Fruit fly (Drosophila melanogaster) whole organism, pupa: Measurements from ENCODE around the gene Oseg1.

Experiments
- CG10348 ChIP-seq: fragments of 200-800 bp; sonication (Bioruptor generic); IDR thresholded peaks from 2 replicates; pipeline ENCODE4 v1.3.6; 2022; ENCODE audit warnings: missing biosample characterization, missing genetic modification characterization
- CG12605 ChIP-seq: fragments of 200-800 bp; sonication (Bioruptor generic); IDR thresholded peaks from 2 replicates; pipeline ENCODE4 v1.3.6; 2022; ENCODE audit warnings: missing biosample characterization, missing genetic modification characterization
- CG13204 ChIP-seq: fragments of 200-800 bp; sonication (Bioruptor generic); optimal IDR thresholded peaks from 2 replicates; lab custom pipeline; 2018; ENCODE audit warnings: missing biosample characterization, mild to moderate bottlenecking, missing genetic modification characterization, moderate library complexity
- CG14655 ChIP-seq: fragments of 200-800 bp; sonication (Bioruptor generic); optimal IDR thresholded peaks from 3 replicates; lab custom pipeline; 2017; ENCODE audit warnings: mild to moderate bottlenecking, missing biosample characterization, missing genetic modification reagents, missing genetic modification characterization
- CG15710 ChIP-seq: fragments of 200-800 bp; sonication (Bioruptor generic); optimal IDR thresholded peaks from 2 replicates; lab custom pipeline; 2018; ENCODE audit warnings: missing biosample characterization, mild to moderate bottlenecking, missing genetic modification characterization, moderate library complexity
- CG17806 ChIP-seq: fragments of 200-800 bp; sonication (Bioruptor generic); optimal IDR thresholded peaks from 2 replicates; lab custom pipeline; 2018; ENCODE audit warnings: missing biosample characterization, mild to moderate bottlenecking, missing genetic modification characterization, moderate library complexity
- CG32121 ChIP-seq: fragments of 200-800 bp; sonication (Bioruptor generic); IDR thresholded peaks from 2 replicates; pipeline ENCODE4 v1.3.6; 2022; ENCODE audit warnings: missing biosample characterization, missing genetic modification characterization
- CG34367 ChIP-seq: fragments of 200-800 bp; sonication (Bioruptor generic); optimal IDR thresholded peaks from 2 replicates; lab custom pipeline; 2018; ENCODE audit warnings: missing biosample characterization, mild to moderate bottlenecking, missing genetic modification characterization
- CG4496 ChIP-seq: fragments of 200-800 bp; sonication (Bioruptor generic); IDR thresholded peaks from 3 replicates; pipeline ENCODE4 v1.3.6; 2022; ENCODE audit warnings: missing biosample characterization, missing genetic modification characterization
- CG8159 ChIP-seq: fragments of 200-800 bp; sonication (Bioruptor generic); optimal IDR thresholded peaks from 3 replicates; lab custom pipeline; 2018; ENCODE audit warnings: missing biosample characterization, mild to moderate bottlenecking, missing genetic modification characterization, moderate library complexity
- CG8301 ChIP-seq: fragments of 200-800 bp; sonication (Bioruptor generic); optimal IDR thresholded peaks from 2 replicates; lab custom pipeline; 2018; ENCODE audit warnings: missing biosample characterization, mild to moderate bottlenecking, missing genetic modification characterization
- CG9948 ChIP-seq: fragments of 200-800 bp; sonication (Bioruptor generic); optimal IDR thresholded peaks from 2 replicates; lab custom pipeline; 2018; ENCODE audit warnings: missing biosample characterization, mild to moderate bottlenecking, missing genetic modification characterization, moderate library complexity
- D1 ChIP-seq: fragments of 200-800 bp; sonication (Bioruptor generic); optimal IDR thresholded peaks from 2 replicates; lab custom pipeline; 2018; ENCODE audit warnings: missing biosample characterization, mild to moderate bottlenecking, missing genetic modification characterization, moderate library complexity
- EcR ChIP-seq: fragments of 200-800 bp; sonication (Bioruptor generic); optimal IDR thresholded peaks from 3 replicates; lab custom pipeline; 2019; ENCODE audit warnings: missing biosample characterization, missing genetic modification characterization, mild to moderate bottlenecking, moderate library complexity, missing genetic modification reagents
- Ets98B ChIP-seq: fragments of 200-800 bp; sonication (Bioruptor generic); IDR thresholded peaks from 2 replicates; pipeline ENCODE4 v1.3.6; 2022; ENCODE audit warnings: missing biosample characterization, missing genetic modification characterization
- Pif1A ChIP-seq: fragments of 200-800 bp; sonication (Bioruptor generic); optimal IDR thresholded peaks from 3 replicates; lab custom pipeline; 2016; ENCODE audit warnings: missing biosample characterization, missing genetic modification characterization
- Pif1B ChIP-seq: fragments of 200-800 bp; sonication (Bioruptor generic); optimal IDR thresholded peaks from 3 replicates; lab custom pipeline; 2016; ENCODE audit warnings: missing biosample characterization, missing genetic modification characterization
- Snoo ChIP-seq: fragments of 200-800 bp; sonication (Bioruptor generic); optimal IDR thresholded peaks from 3 replicates; lab custom pipeline; 2017; ENCODE audit warnings: missing biosample characterization, mild to moderate bottlenecking, missing genetic modification characterization, inconsistent platforms
- fd96Ca ChIP-seq: fragments of 200-800 bp; sonication (Bioruptor generic); IDR thresholded peaks from 3 replicates; pipeline ENCODE4 v1.3.6; 2022; ENCODE audit warnings: missing biosample characterization, missing genetic modification characterization
- gl ChIP-seq: fragments of 200-800 bp; sonication (Bioruptor generic); optimal IDR thresholded peaks from 2 replicates; lab custom pipeline; 2018; ENCODE audit warnings: missing biosample characterization, mild to moderate bottlenecking, missing genetic modification characterization
- rn ChIP-seq: fragments of 200-800 bp; sonication (Bioruptor generic); IDR thresholded peaks from 2 replicates; pipeline ENCODE4 v1.3.6; 2022; ENCODE audit warnings: missing biosample characterization, missing genetic modification characterization

Gene Oseg1

DNA sequence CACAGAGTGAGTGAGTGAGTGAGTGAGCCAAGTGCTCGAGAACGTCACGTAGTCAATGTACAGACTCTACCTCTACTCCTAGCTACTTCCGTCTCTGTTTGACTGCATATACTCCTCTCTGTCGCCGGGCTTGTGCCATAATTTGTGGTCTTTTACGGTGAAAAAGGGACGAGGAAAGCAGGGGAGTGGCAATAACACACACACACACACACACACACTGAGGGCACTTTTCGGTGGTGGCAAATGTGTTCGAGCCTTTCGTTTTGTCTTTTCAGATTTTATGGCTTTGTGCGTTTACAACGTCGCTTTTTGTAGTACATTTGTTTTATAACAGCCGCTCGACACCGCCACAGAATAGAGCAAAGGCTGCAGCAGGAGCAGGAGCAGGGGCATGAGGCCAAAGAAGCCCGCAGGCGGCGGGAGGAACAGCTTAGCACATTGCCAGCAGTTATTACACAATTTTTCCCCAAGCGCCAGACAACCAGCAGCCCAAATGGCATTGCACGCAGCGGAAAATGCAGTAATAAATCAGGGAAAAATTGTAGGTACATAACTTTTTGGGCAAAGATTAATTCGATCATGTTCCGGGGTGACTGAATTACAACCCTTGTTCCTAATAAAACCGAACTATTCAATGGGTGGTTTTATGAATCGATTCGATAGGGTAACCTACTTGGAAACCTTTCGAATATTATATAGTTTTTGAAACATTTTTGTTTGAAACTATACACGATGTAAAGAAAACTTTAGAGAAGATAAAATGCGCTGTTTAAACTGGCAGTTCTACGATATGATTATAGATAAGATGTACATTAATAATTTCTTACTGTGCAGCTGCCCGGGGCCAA lies 46.4 kb upstream of the Oseg1 start:
- no peak for TF ChIP-seq CG13204 (GFP tag; lab: Kevin White, UChicago)
- peak; percentile 73 for TF ChIP-seq Pif1A (GFP tag; lab: Kevin White, UChicago)
- TF ChIP-seq CG9948, result peak; percentile 68
- peak; percentile 40 for TF ChIP-seq Snoo (tag; lab: Kevin White, UChicago)
- no peak for TF ChIP-seq CG12605 (GFP tag; lab: Robert Waterston, UW)
- TF ChIP-seq CG8159 (tag; lab: Kevin White, UChicago), result peak; percentile 81
- TF ChIP-seq CG32121 (GFP tag; lab: Robert Waterston, UW), result no peak
- TF ChIP-seq rn (GFP tag; lab: Robert Waterston, UW), result no peak
- peak; percentile 5 for TF ChIP-seq D1
- TF ChIP-seq EcR, result no peak
- TF ChIP-seq CG14655, result peak; percentile 84
- TF ChIP-seq CG4496 (GFP tag; lab: Robert Waterston, UW), result 0 out of 3 replicates have a peak, but pooled peaks have one; percentile 35
- peak; percentile 32 for TF ChIP-seq Pif1B
- TF ChIP-seq CG15710 (tag; lab: Kevin White, UChicago), result peak; percentile 67
- TF ChIP-seq CG17806 (tag; lab: Kevin White, UChicago), result peak; percentile 63
- no peak for TF ChIP-seq Ets98B
- TF ChIP-seq gl (tag; lab: Kevin White, UChicago), result no peak
- peak; percentile 72 for TF ChIP-seq CG8301
- 0 out of 3 replicates have a peak, but pooled peaks have one; percentile 34 for TF ChIP-seq fd96Ca (GFP tag; lab: Robert Waterston, UW)
- no peak for TF ChIP-seq CG10348 (GFP tag; lab: Robert Waterston, UW)
- TF ChIP-seq CG34367 (tag; lab: Kevin White, UChicago), result peak; percentile 39
- TF ChIP-seq, all 21 proteins: peak for 13

DNA sequence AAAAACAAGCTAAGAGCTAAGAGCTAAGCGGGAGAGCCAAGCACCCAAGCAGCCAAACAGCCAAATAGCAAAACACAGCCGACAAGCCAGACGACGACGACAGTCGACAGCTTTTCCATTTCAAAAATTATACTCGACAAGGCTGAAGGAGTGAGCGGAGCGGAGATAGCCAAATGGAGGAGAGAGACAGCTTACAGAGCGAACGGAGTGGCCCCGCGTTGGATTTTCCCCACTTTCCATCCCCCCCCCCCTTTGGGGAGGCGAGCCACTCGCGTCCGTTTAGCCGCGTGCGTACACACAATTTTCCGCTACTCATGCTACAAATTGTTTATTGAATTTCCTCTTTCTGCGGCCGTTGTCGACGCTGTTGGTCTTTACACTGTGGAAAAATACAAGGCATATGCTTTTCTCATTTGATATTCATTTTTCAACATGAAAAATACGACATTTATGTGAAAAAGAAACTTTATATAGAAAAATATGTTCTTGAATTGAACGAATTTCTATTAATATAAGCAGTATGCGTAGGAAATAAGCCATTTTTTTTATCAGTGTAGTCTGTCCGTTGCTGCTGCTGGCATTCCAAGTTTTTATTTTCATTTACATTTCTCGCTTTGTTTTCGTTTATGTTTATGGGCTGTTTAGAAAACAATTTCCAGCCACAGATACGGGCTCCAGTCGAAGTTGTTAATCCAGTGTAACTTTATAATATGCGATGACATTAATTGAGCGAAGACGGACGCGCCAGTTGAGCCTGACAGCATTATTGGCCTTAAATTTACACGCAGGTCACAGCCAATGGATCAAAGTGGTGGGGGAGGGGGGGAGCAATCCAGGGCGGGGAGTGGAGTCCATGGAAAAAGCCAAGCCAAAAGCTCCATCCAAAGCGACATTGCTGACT lies 45.5 kb upstream of the Oseg1 start:
- TF ChIP-seq CG34367 (tag; lab: Kevin White, UChicago) (peak; percentile 92), EcR (peak; percentile 37), D1 (peak; percentile 92), CG17806 (tag; lab: Kevin White, UChicago) (peak; percentile 96), CG32121 (GFP tag; lab: Robert Waterston, UW) (peak; percentile 96), Ets98B (peak; percentile 96), Pif1A (GFP tag; lab: Kevin White, UChicago) (peak; percentile 96), Snoo (tag; lab: Kevin White, UChicago) (peak; percentile 82), CG13204 (GFP tag; lab: Kevin White, UChicago) (peak; percentile 74), fd96Ca (GFP tag; lab: Robert Waterston, UW) (peak; percentile 88), gl (tag; lab: Kevin White, UChicago) (peak; percentile 90), CG10348 (GFP tag; lab: Robert Waterston, UW) (peak; percentile 85), rn (GFP tag; lab: Robert Waterston, UW) (peak; percentile 87), CG8301 (peak; percentile 97), CG12605 (GFP tag; lab: Robert Waterston, UW) (peak; percentile 96), CG9948 (peak; percentile 97), CG8159 (tag; lab: Kevin White, UChicago) (peak; percentile 97), CG15710 (tag; lab: Kevin White, UChicago) (peak; percentile 95), CG14655 (peak; percentile 96), Pif1B (peak; percentile 92), CG4496 (GFP tag; lab: Robert Waterston, UW) (peak; percentile 96)

DNA sequence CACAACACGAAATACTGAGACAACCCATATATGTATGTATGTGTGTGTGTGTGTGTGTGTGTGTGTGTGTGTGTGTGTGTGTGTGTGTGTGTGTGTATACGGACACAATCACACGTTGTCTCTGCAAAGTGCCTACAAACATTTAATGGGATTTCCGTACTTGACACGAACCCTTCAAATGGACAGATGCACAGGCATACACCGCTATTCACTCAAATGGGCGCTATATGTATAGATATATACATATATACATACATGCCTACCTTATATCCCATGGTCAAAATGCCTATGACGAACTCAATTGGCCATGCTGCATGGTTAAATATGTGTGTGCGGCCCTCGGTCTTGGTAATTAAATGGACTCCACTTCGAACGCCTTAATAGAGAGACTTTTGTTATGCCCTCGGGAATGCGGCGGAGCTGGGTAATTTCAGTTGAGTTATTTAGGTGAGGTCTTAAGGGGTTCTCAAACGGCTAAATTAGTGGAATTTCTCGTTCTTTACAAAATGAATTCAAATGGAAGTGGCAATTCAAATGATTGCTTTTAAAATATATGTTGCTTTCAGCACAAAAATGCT lies 43.9 kb upstream of the Oseg1 start:
- TF ChIP-seq CG14655 (no peak), rn (GFP tag; lab: Robert Waterston, UW) (no peak), EcR (no peak), CG32121 (GFP tag; lab: Robert Waterston, UW) (no peak), CG8159 (tag; lab: Kevin White, UChicago) (no peak)

DNA sequence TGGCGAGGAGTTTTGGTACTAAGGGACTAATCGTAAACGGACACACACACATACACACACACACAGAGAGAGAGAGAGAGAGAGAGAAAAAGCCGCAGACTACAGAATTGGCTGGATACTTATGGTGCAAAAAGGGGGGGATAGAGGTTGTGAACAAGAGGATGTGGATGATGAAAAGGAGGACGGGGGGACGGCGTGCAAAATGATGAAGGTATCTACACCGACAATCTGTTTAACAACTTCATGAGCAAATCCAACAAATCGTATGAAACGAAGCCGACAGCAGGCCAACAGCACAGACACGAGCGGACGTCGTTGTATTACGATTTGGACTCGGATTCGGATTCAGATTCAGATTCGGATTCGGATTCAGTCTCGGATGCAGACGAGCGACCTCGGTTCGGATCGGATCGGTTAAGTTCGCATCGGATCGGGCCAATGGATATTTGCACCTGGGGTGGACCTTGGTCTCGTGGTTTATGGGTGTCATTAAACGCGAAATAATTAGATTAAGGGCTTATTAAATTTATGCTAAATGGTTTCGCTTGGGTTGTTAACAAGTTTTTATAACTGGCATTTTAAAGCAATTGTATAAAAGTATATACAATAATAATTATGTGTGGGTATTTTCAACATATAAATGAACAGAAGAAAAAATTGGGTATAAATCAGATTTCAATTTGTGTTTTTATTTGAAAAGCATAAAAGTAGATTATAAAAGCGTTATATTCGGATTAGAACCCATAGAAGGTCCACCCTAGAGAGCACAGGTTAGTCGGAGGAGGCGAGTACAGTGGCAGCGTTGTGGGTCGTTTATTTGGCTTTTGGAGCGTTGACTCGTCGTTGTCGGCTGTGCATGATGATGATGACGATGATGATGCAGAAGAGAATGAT lies 42.6 kb upstream of the Oseg1 start:
- TF ChIP-seq CG10348 (GFP tag; lab: Robert Waterston, UW), result no peak
- peak; percentile 96 for TF ChIP-seq Pif1B
- TF ChIP-seq gl (tag; lab: Kevin White, UChicago), result peak; percentile 88
- TF ChIP-seq CG14655, result peak; percentile 96
- peak; percentile 97 for TF ChIP-seq D1
- TF ChIP-seq CG34367 (tag; lab: Kevin White, UChicago), result peak; percentile 92
- TF ChIP-seq fd96Ca (GFP tag; lab: Robert Waterston, UW), result peak; percentile 86
- peak; percentile 96 for TF ChIP-seq CG17806 (tag; lab: Kevin White, UChicago)
- peak; percentile 96 for TF ChIP-seq Pif1A (GFP tag; lab: Kevin White, UChicago)
- peak; percentile 82 for TF ChIP-seq EcR
- TF ChIP-seq CG4496 (GFP tag; lab: Robert Waterston, UW), result peak; percentile 88
- peak; percentile 96 for TF ChIP-seq Snoo (tag; lab: Kevin White, UChicago)
- peak; percentile 86 for TF ChIP-seq CG12605 (GFP tag; lab: Robert Waterston, UW)
- peak; percentile 85 for TF ChIP-seq Ets98B
- peak; percentile 100 for TF ChIP-seq CG8159 (tag; lab: Kevin White, UChicago)
- TF ChIP-seq CG15710 (tag; lab: Kevin White, UChicago), result peak; percentile 95
- peak; percentile 90 for TF ChIP-seq CG32121 (GFP tag; lab: Robert Waterston, UW)
- peak; percentile 97 for TF ChIP-seq CG9948
- peak; percentile 95 for TF ChIP-seq CG8301
- peak; percentile 71 for TF ChIP-seq CG13204 (GFP tag; lab: Kevin White, UChicago)
- TF ChIP-seq rn (GFP tag; lab: Robert Waterston, UW), result peak; percentile 75
